Worm (Caenorhabditis elegans) whole organism, L4 larva: ENCODE data around the gene secs-1.

ENCODE experiments used
- T20F7.1 ChIP-seq: fragments of 200-800 bp; sonication (Bioruptor generic); optimal IDR thresholded peaks from 2 replicates; lab custom pipeline; 2018; ENCODE audit warnings: mild to moderate bottlenecking, missing genetic modification characterization, missing compliant biosample characterization
- dmd-6 ChIP-seq: fragments of 200-800 bp; sonication (Bioruptor generic); IDR thresholded peaks from 2 replicates; pipeline ENCODE4 v1.3.6; 2022; ENCODE audit warnings: missing genetic modification reagents, missing genetic modification characterization, missing compliant biosample characterization
- nhr-10 ChIP-seq: fragments of 150-350 bp; optimal IDR thresholded peaks from 2 replicates; lab custom pipeline; 2014; ENCODE audit warnings: missing biosample characterization, missing genetic modification characterization
- nhr-11 ChIP-seq: fragments of 150-350 bp; optimal IDR thresholded peaks from 2 replicates; lab custom pipeline; 2014; ENCODE audit warnings: missing biosample characterization, missing genetic modification characterization
- set-16 ChIP-seq: fragments of 200-800 bp; sonication (Bioruptor generic); IDR thresholded peaks from 2 replicates; pipeline ENCODE4 v1.3.6; 2022; ENCODE audit warnings: missing genetic modification reagents, missing genetic modification characterization, missing compliant biosample characterization
- skn-1 ChIP-seq: fragments of 150-350 bp; optimal IDR thresholded peaks from 2 replicates; lab custom pipeline; 2014; ENCODE audit warnings: missing biosample characterization, missing genetic modification characterization
- snpc-4 ChIP-seq: fragments of 150-350 bp; optimal IDR thresholded peaks from 2 replicates; lab custom pipeline; 2014; ENCODE audit warnings: missing biosample characterization, missing genetic modification characterization
- zfp-3 ChIP-seq: fragments of 200-800 bp; sonication (Bioruptor generic); conservative IDR thresholded peaks from 2 replicates; pipeline ENCODE4 v1.3.6; 2022; ENCODE audit warnings: missing genetic modification reagents, missing genetic modification characterization, missing compliant biosample characterization

- TF ChIP-seq snpc-4 (tag; lab: Kevin White, UChicago), result no peak
- TF ChIP-seq set-16, result no peak
- no peak for TF ChIP-seq nhr-11 (tag; lab: Kevin White, UChicago)
- TF ChIP-seq nhr-10 (tag; lab: Kevin White, UChicago), result no peak
- no peak for TF ChIP-seq zfp-3
- no peak for TF ChIP-seq dmd-6 (GFP tag; lab: Robert Waterston, UW)
- no peak for TF ChIP-seq skn-1 (tag; lab: Kevin White, UChicago)
- TF ChIP-seq T20F7.1 (GFP tag; lab: Kevin White, UChicago), result no peak
These were observed 32.9 kb downstream of the secs-1 start, which contains the start of gene D1054.3 for ce11 chrV:10771390-10771789.
